Fruit fly (Drosophila melanogaster) whole organism, embryonic: Measurements from ENCODE around the gene Elba1.

Experiments used
- Aef1 ChIP-seq: fragments of 200-800 bp; sonication (Bioruptor generic); IDR thresholded peaks from 3 replicates; pipeline ENCODE4 v1.3.6; 2022; ENCODE audit warnings: missing biosample characterization, missing genetic modification characterization
- CG10366 ChIP-seq: fragments of 200-800 bp; sonication (Bioruptor generic); IDR thresholded peaks from 2 replicates; pipeline ENCODE4 v1.3.6; 2022; ENCODE audit warnings: missing biosample characterization, missing genetic modification characterization
- CG11247 ChIP-seq: fragments of 200-800 bp; sonication (Bioruptor generic); IDR thresholded peaks from 2 replicates; pipeline ENCODE4 v1.3.6; 2022; ENCODE audit warnings: missing biosample characterization, missing genetic modification characterization
- CG11456 ChIP-seq: fragments of 200-800 bp; sonication (Bioruptor generic); IDR thresholded peaks from 3 replicates; pipeline ENCODE4 v1.3.6; 2022; ENCODE audit warnings: missing biosample characterization, missing genetic modification characterization
- CG12391 ChIP-seq: fragments of 200-800 bp; sonication (Bioruptor generic); optimal IDR thresholded peaks from 3 replicates; lab custom pipeline; 2018; ENCODE audit warnings: missing biosample characterization, mild to moderate bottlenecking, missing genetic modification characterization, moderate library complexity
- CG16779 ChIP-seq: fragments of 200-800 bp; sonication (Bioruptor generic); IDR thresholded peaks from 2 replicates; pipeline ENCODE4 v1.3.6; 2022; ENCODE audit warnings: missing biosample characterization, missing genetic modification characterization
- CG17612 ChIP-seq: fragments of 200-800 bp; sonication (Bioruptor generic); IDR thresholded peaks from 2 replicates; pipeline ENCODE4 v1.3.6; 2022; ENCODE audit warnings: missing biosample characterization, missing genetic modification characterization
- CG2116 ChIP-seq: fragments of 200-800 bp; sonication (Bioruptor generic); optimal IDR thresholded peaks from 3 replicates; lab custom pipeline; 2018; ENCODE audit warnings: missing biosample characterization, mild to moderate bottlenecking, missing genetic modification characterization
- CG32772 ChIP-seq: fragments of 200-800 bp; sonication (Bioruptor generic); IDR thresholded peaks from 2 replicates; pipeline ENCODE4 v1.3.6; 2022; ENCODE audit warnings: missing biosample characterization, missing genetic modification characterization
- CG34224 ChIP-seq: fragments of 200-800 bp; sonication (Bioruptor generic); IDR thresholded peaks from 3 replicates; pipeline ENCODE4 v1.3.6; 2022; ENCODE audit warnings: missing biosample characterization, missing genetic modification characterization; ENCODE audit not compliant: partially characterized antibody
- CG42726 ChIP-seq: fragments of 200-800 bp; sonication (Bioruptor generic); IDR thresholded peaks from 2 replicates; pipeline ENCODE4 v1.3.6; 2022; ENCODE audit warnings: missing biosample characterization, missing genetic modification characterization; ENCODE audit not compliant: partially characterized antibody
- CG4360 ChIP-seq: fragments of 200-800 bp; sonication (Bioruptor generic); IDR thresholded peaks from 2 replicates; pipeline ENCODE4 v1.3.6; 2022; ENCODE audit warnings: missing biosample characterization, missing genetic modification characterization
- CG4707 ChIP-seq: fragments of 200-800 bp; sonication (Bioruptor generic); optimal IDR thresholded peaks from 2 replicates; lab custom pipeline; 2018; ENCODE audit warnings: missing biosample characterization, mild to moderate bottlenecking, missing genetic modification characterization, moderate library complexity
- CG4730 ChIP-seq: fragments of 200-800 bp; sonication (Bioruptor generic); IDR thresholded peaks from 2 replicates; pipeline ENCODE4 v1.3.6; 2022; ENCODE audit warnings: missing biosample characterization, missing genetic modification characterization
- CG6654 ChIP-seq: fragments of 200-800 bp; sonication (Bioruptor generic); optimal IDR thresholded peaks from 2 replicates; lab custom pipeline; 2017; ENCODE audit warnings: missing biosample characterization, mild to moderate bottlenecking, missing genetic modification characterization
- CG7357 ChIP-seq: fragments of 200-800 bp; sonication (Bioruptor generic); IDR thresholded peaks from 3 replicates; pipeline ENCODE4 v1.3.6; 2022; ENCODE audit warnings: missing biosample characterization, missing genetic modification characterization
- CG7928 ChIP-seq: fragments of 200-800 bp; sonication (Bioruptor generic); optimal IDR thresholded peaks from 2 replicates; lab custom pipeline; 2017; ENCODE audit warnings: missing biosample characterization, mild to moderate bottlenecking, missing genetic modification characterization
- CTCF ChIP-seq: fragments of 200-800 bp; sonication (Bioruptor generic); optimal IDR thresholded peaks from 2 replicates; lab custom pipeline; 2017; ENCODE audit warnings: missing biosample characterization, mild to moderate bottlenecking, missing genetic modification characterization, moderate library complexity
- Dref ChIP-seq: fragments of 200-800 bp; sonication (Bioruptor generic); IDR thresholded peaks from 2 replicates; pipeline ENCODE4 v1.3.6; 2022; ENCODE audit warnings: missing biosample characterization, missing genetic modification characterization
- Opbp ChIP-seq: fragments of 200-800 bp; sonication (Bioruptor generic); IDR thresholded peaks from 3 replicates; pipeline ENCODE4 v1.3.6; 2022; ENCODE audit warnings: missing biosample characterization, missing genetic modification characterization; ENCODE audit not compliant: partially characterized antibody
- Poxn ChIP-seq: fragments of 200-800 bp; sonication (Bioruptor generic); IDR thresholded peaks from 2 replicates; pipeline ENCODE4 v1.3.6; 2022; ENCODE audit warnings: missing biosample characterization, missing genetic modification characterization
- Ptx1 ChIP-seq: fragments of 200-800 bp; sonication (Bioruptor generic); IDR thresholded peaks from 2 replicates; pipeline ENCODE4 v1.3.6; 2022; ENCODE audit warnings: missing biosample characterization, missing genetic modification characterization
- Rx ChIP-seq: fragments of 200-800 bp; sonication (Bioruptor generic); IDR thresholded peaks from 2 replicates; pipeline ENCODE4 v1.3.6; 2022; ENCODE audit warnings: missing biosample characterization, missing genetic modification characterization
- Spps ChIP-seq: fragments of 200-800 bp; sonication (Bioruptor generic); optimal IDR thresholded peaks from 2 replicates; lab custom pipeline; 2018; ENCODE audit warnings: missing biosample characterization, mild to moderate bottlenecking, missing genetic modification characterization
- Vsx1 ChIP-seq: fragments of 200-800 bp; sonication (Bioruptor generic); optimal IDR thresholded peaks from 2 replicates; lab custom pipeline; 2017; ENCODE audit warnings: missing biosample characterization, mild to moderate bottlenecking, missing genetic modification characterization, missing genetic modification reagents
- bcd ChIP-seq: fragments of 200-800 bp; sonication (Bioruptor generic); optimal IDR thresholded peaks from 2 replicates; lab custom pipeline; 2017; ENCODE audit warnings: missing biosample characterization, mild to moderate bottlenecking, missing genetic modification characterization
- cad ChIP-seq: fragments of >200 bp; optimal IDR thresholded peaks from 2 replicates; lab custom pipeline; 2017; ENCODE audit warnings: missing biosample characterization, missing genetic modification characterization
- en ChIP-seq: fragments of 200-800 bp; sonication (Bioruptor generic); optimal IDR thresholded peaks from 2 replicates; lab custom pipeline; 2016; ENCODE audit warnings: missing biosample characterization, missing genetic modification characterization
- esg ChIP-seq: fragments of 200-800 bp; sonication (Bioruptor generic); conservative IDR thresholded peaks from 2 replicates; pipeline ENCODE4 v1.3.6; 2022; ENCODE audit warnings: missing biosample characterization, missing genetic modification characterization
- ken ChIP-seq: fragments of 200-800 bp; sonication (Bioruptor generic); IDR thresholded peaks from 3 replicates; pipeline ENCODE4 v1.3.6; 2022; ENCODE audit warnings: missing biosample characterization, missing genetic modification characterization
- lmd ChIP-seq: fragments of 200-800 bp; sonication (Bioruptor generic); IDR thresholded peaks from 2 replicates; pipeline ENCODE4 v1.3.6; 2022; ENCODE audit warnings: missing biosample characterization, missing genetic modification characterization
- org-1 ChIP-seq: fragments of 200-800 bp; sonication (Bioruptor generic); optimal IDR thresholded peaks from 2 replicates; lab custom pipeline; 2017; ENCODE audit warnings: missing biosample characterization, missing genetic modification characterization
- repo ChIP-seq: fragments of 200-800 bp; sonication (Bioruptor generic); optimal IDR thresholded peaks from 2 replicates; lab custom pipeline; 2016; ENCODE audit warnings: missing biosample characterization, missing genetic modification characterization
- ro ChIP-seq: fragments of 200-800 bp; sonication (Bioruptor generic); IDR thresholded peaks from 2 replicates; pipeline ENCODE4 v1.3.6; 2022; ENCODE audit warnings: missing biosample characterization, missing genetic modification characterization
- slbo ChIP-seq: fragments of 200-800 bp; sonication (Bioruptor generic); IDR thresholded peaks from 2 replicates; pipeline ENCODE4 v1.3.6; 2022; ENCODE audit warnings: missing biosample characterization, missing genetic modification characterization
- tup ChIP-seq: fragments of 200-800 bp; sonication (Bioruptor generic); optimal IDR thresholded peaks from 2 replicates; lab custom pipeline; 2016; ENCODE audit warnings: missing biosample characterization, mild to moderate bottlenecking, missing genetic modification characterization, moderate library complexity
- yki ChIP-seq: fragments of >200 bp; optimal IDR thresholded peaks from 3 replicates; lab custom pipeline; 2018

Elba1 gene

DNA sequence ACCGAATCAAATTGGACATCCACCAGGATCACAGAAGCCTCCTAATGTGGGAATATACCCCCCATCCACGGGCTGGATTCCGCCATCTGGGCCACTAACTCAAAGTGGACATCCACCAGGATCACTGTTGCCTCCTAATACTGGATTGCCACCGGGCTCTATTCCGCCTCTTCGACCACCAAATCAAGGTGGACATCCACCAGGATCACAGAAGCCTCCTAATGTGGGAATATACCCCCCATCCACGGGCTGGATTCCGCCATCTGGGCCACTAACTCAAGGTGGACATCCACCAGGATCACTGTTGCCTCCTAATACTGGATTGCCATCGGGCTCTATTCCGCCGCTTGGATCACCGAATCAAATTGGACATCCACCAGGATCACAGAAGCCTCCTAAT lies 39.3 kb downstream of the Elba1 start:
- TF ChIP-seq ken (GFP tag; lab: Robert Waterston, UW) = peak; percentile 50; the same call in 1 of the 3 replicates
- 0 out of 2 replicates have a peak, but pooled peaks have one; percentile 30 for TF ChIP-seq Dref (GFP tag; lab: Robert Waterston, UW)
- 0 out of 2 replicates have a peak, but pooled peaks have one; percentile 40 for TF ChIP-seq CG16779
- TF ChIP-seq Ptx1 (GFP tag; lab: Robert Waterston, UW) = 0 out of 2 replicates have a peak, but pooled peaks have one; percentile 9
- peak; percentile 33; the same call in 1 of the 2 replicates for TF ChIP-seq Rx (GFP tag; lab: Robert Waterston, UW)
- peak; percentile 71; the same call in 2 of the 3 replicates for TF ChIP-seq CG11456 (GFP tag; lab: Robert Waterston, UW)
- peak; percentile 40; the same call in 1 of the 2 replicates for TF ChIP-seq ro (GFP tag; lab: Robert Waterston, UW)
- 0 out of 2 replicates have a peak, but pooled peaks have one; percentile 11 for TF ChIP-seq CG11247 (GFP tag; lab: Robert Waterston, UW)
- peak; percentile 32; the same call in 1 of the 3 replicates for TF ChIP-seq Aef1 (GFP tag; lab: Robert Waterston, UW)
- TF ChIP-seq CG32772 (GFP tag; lab: Robert Waterston, UW) = peak; percentile 24; the same call in 1 of the 2 replicates
- TF ChIP-seq lmd (GFP tag; lab: Robert Waterston, UW) = peak; percentile 23; the same call in 1 of the 2 replicates
- 0 out of 2 replicates have a peak, but pooled peaks have one; percentile 6 for TF ChIP-seq CG4730 (GFP tag; lab: Robert Waterston, UW)
- TF ChIP-seq CG7357 = 0 out of 3 replicates have a peak, but pooled peaks have one; percentile 27
- TF ChIP-seq slbo (GFP tag; lab: Robert Waterston, UW) = peak; percentile 6; the same call in 1 of the 2 replicates
- TF ChIP-seq CG17612 = 0 out of 2 replicates have a peak, but pooled peaks have one; percentile 14
- TF ChIP-seq CG42726 (GFP tag; lab: Robert Waterston, UW) = peak; percentile 62; the same call in 1 of the 2 replicates
- TF ChIP-seq CG10366 (GFP tag; lab: Robert Waterston, UW) = peak; percentile 9; the same call in 1 of the 2 replicates

DNA sequence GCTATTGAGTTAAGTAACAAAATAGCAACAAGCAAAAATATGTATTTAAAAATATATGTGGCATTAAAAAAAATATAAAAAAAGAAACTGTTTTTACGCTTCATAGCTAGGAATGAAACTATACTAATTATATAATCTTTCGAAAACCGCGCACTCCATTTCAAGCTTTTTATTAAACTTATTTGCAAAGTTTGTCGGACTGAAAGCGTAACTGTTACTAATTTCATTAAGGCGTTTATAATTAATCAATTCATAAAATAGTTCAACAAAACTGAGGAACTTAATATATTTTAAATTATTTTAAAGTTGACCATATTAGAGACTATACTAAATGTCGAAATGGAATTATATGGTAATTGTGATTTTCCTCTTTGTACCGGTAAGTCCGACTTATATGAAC lies 41.6 kb downstream of the Elba1 start, which contains the start of gene CG15635:
Gene CG15635, plus strand, starts transcription at position 301 of the 400 bp plus-strand sequence.
- TF ChIP-seq CG17612 (no peak), org-1 (no peak), CG4707 (no peak), esg (GFP tag; lab: Robert Waterston, UW) (no peak), repo (no peak), CG34224 (GFP tag; lab: Robert Waterston, UW) (no peak), CG6654 (GFP tag; lab: Kevin White, UChicago) (no peak), CTCF (GFP tag; lab: Kevin White, UChicago) (no peak), en (GFP tag; lab: Kevin White, UChicago) (no peak), CG2116 (GFP tag; lab: Kevin White, UChicago) (no peak), yki (lab: Kevin White, UChicago) (no peak), CG7928 (GFP tag; lab: Kevin White, UChicago) (no peak)

DNA sequence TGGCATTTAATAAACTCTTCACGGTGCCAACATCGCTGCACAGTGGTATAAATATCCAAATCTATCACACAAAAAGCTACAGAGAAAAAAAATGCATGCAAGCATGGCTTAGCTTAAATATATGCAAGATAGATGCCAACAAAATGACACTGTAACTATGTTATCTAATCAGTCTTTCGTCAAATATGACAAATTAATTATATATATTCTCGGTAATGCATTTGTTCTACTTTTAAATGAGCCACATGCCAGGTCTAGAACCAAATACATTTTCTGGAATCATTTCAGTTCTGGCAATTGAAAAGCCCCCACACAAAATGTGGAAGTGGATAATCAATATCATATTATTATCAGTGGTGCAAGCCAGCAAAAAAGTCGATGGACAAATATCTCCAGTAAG lies 43.3 kb downstream of the Elba1 start, which contains the start of gene BG642163:
Gene BG642163, plus strand, starts transcription at position 301 of the 400 bp plus-strand sequence.
- no peak for TF ChIP-seq bcd (GFP tag; lab: Kevin White, UChicago)
- TF ChIP-seq CG4360 (GFP tag; lab: Robert Waterston, UW) = no peak
- no peak for TF ChIP-seq CG12391 (tag; lab: Kevin White, UChicago)
- no peak for TF ChIP-seq Spps
- no peak for TF ChIP-seq tup
- no peak for TF ChIP-seq Poxn (GFP tag; lab: Robert Waterston, UW)
- no peak for TF ChIP-seq Opbp (GFP tag; lab: Robert Waterston, UW)
- TF ChIP-seq cad (GFP tag; lab: Kevin White, UChicago) = no peak
- TF ChIP-seq Vsx1 (GFP tag; lab: Kevin White, UChicago) = no peak
